Worm (Caenorhabditis elegans) whole organism, early embryonic: ENCODE data around the gene F44D12.10.

Experiments used
- B0310.2 ChIP-seq: sonication (generic microtip); optimal IDR thresholded peaks from 2 replicates; lab custom pipeline; 2016; ENCODE audit warnings: mild to moderate bottlenecking, missing genetic modification characterization, missing compliant biosample characterization
- F13C5.2 ChIP-seq: sonication (generic microtip); optimal IDR thresholded peaks from 2 replicates; lab custom pipeline; 2017; ENCODE audit warnings: mild to moderate bottlenecking, missing genetic modification characterization, inconsistent platforms, missing compliant biosample characterization
- ama-1 ChIP-seq: fragments of 150-350 bp; optimal IDR thresholded peaks from 2 replicates; lab custom pipeline; 2014
- ceh-36 ChIP-seq: sonication (generic microtip); optimal IDR thresholded peaks from 2 replicates; lab custom pipeline; 2016; ENCODE audit warnings: missing genetic modification characterization, inconsistent platforms, missing compliant biosample characterization
- flt-1 ChIP-seq: fragments of 200-800 bp; sonication (Bioruptor generic); IDR thresholded peaks from 2 replicates; pipeline ENCODE4 v1.3.6; 2022; ENCODE audit warnings: missing genetic modification characterization, missing compliant biosample characterization
- hmg-4 ChIP-seq: fragments of 200-800 bp; sonication (Bioruptor generic); optimal IDR thresholded peaks from 2 replicates; lab custom pipeline; 2018; ENCODE audit warnings: mild to moderate bottlenecking, missing genetic modification characterization, missing compliant biosample characterization
- hnd-1 ChIP-seq: sonication (generic microtip); optimal IDR thresholded peaks from 2 replicates; lab custom pipeline; 2016; ENCODE audit warnings: missing genetic modification characterization, missing compliant biosample characterization
- sea-1 ChIP-seq: fragments of 200-800 bp; sonication (Bioruptor generic); conservative IDR thresholded peaks from 2 replicates; pipeline ENCODE4 v1.3.6; 2022; ENCODE audit warnings: missing genetic modification characterization, missing compliant biosample characterization
- tbx-11 ChIP-seq: fragments of 200-800 bp; sonication (Bioruptor generic); IDR thresholded peaks from 2 replicates; pipeline ENCODE4 v1.3.6; 2022; ENCODE audit warnings: missing genetic modification characterization, missing compliant biosample characterization
- tbx-37 ChIP-seq: fragments of 200-800 bp; sonication (Bioruptor generic); conservative IDR thresholded peaks from 2 replicates; pipeline ENCODE4 v1.3.6; 2022; ENCODE audit warnings: missing genetic modification reagents, missing genetic modification characterization, missing compliant biosample characterization
- tra-4 ChIP-seq: sonication (generic microtip); optimal IDR thresholded peaks from 2 replicates; lab custom pipeline; 2017; ENCODE audit warnings: missing genetic modification characterization, missing compliant biosample characterization

DNA sequence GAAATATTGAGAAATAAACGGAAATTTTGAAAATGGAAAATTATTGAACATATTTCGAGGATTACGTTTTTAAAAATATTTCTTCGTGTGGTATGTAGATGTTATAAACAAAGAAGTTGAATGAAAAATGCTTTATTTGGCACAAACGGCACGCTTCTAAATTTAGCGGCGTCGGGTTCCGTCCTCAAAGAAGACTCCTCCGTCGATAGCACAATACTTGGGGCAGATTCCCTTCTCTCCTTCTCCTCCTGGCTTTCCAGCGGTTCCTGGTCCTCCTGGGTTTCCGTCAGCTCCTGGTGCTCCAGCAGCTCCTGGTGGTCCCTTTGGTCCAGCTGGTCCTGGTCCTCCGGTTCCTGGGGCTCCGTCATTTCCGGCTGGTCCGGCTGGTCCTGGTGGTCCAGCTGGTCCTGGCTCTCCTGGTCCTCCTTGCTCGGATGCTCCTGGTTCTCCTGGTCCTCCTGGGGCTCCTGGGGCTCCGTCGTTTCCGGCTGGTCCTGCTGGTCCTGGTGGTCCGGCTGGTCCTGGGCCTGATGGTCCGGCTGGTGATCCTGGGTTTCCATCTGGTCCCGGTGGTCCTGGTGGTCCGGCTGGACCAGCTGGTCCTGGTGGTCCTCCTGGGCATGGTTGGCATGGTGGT, 47.6 kb upstream of the F44D12.10 start, which contains the start of gene W01B6.8:
- TF ChIP-seq flt-1 (GFP tag; lab: Robert Waterston, UW) (no peak), F13C5.2 (tag; lab: Kevin White, UChicago) (no peak), sea-1 (0 out of 2 replicates have a peak, but pooled peaks have one; percentile 56), ama-1 (lab: Kevin White, UChicago) (no peak), tbx-11 (no peak), tbx-37 (GFP tag; lab: Robert Waterston, UW) (no peak), hmg-4 (GFP tag; lab: Kevin White, UChicago) (no peak), ceh-36 (tag; lab: Kevin White, UChicago) (no peak), B0310.2 (tag; lab: Kevin White, UChicago) (no peak), hnd-1 (tag; lab: Kevin White, UChicago) (no peak), tra-4 (tag; lab: Kevin White, UChicago) (no peak)
